Worm (Caenorhabditis elegans): ENCODE data around the gene C01B10.9.

C01B10.9 gene

DNA sequence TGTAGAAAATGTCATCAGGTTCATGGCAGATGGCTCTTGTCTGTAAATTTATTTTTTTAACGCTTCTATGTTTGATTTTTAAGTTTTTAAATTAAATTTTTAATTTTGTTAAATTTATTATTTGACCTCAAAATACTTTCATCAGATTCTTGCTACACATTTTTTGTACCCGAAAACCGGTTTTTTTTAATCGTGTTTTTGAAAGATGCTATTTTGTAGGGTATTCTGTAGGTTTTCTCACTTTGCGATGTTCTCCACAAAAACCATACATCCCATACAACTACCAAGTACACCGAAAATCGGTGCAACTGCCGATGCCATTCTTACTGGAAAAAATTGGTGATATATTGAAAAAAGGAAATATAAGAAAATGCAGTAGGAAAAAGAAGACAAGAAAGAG, 26.2 kb upstream of the C01B10.9 start, which contains the start of gene nstp-2:
Gene nstp-2 (minus strand): TSS at position 326 of the 400 bp plus-strand sequence.
- TF ChIP-seq M03D4.4 (tag; optimal IDR thresholded peaks at IDR 0.05) (no peak), mep-1 (tag; optimal IDR thresholded peaks at IDR 0.05) (no peak), tbx-8 (GFP tag; optimal IDR thresholded peaks at IDR 0.05) (no peak), flh-1 (GFP tag; optimal IDR thresholded peaks at IDR 0.05) (no peak), drap-1 (GFP tag; optimal IDR thresholded peaks at IDR 0.05) (no peak), nhr-237 (tag; optimal IDR thresholded peaks at IDR 0.05) (no peak), lin-13 (tag; optimal IDR thresholded peaks at IDR 0.05) (no peak)

- TF ChIP-seq flh-1 (GFP tag; optimal IDR thresholded peaks at IDR 0.05) = no peak
- no peak for TF ChIP-seq mls-2 (tag; optimal IDR thresholded peaks at IDR 0.05)
- TF ChIP-seq ztf-11 (tag; optimal IDR thresholded peaks at IDR 0.05) = no peak
- TF ChIP-seq sptf-1 (tag; optimal IDR thresholded peaks at IDR 0.05) = no peak
- TF ChIP-seq hlh-1 (tag; optimal IDR thresholded peaks at IDR 0.05) = no peak
- no peak for TF ChIP-seq bed-3 (GFP tag; optimal IDR thresholded peaks at IDR 0.05)
- TF ChIP-seq cnd-1 (tag; optimal IDR thresholded peaks at IDR 0.05) = no peak
- TF ChIP-seq elt-1 (tag; optimal IDR thresholded peaks at IDR 0.05; ENCODE audit: borderline replicate concordance, insufficient read depth) = no peak
- no peak for TF ChIP-seq M03D4.4 (tag; optimal IDR thresholded peaks at IDR 0.05)
Observed at ce11 chrIV:6606587-6606986, 25.4 kb upstream of the C01B10.9 start.

ce11 chrIV:6607059-6607458, 25.0 kb upstream of the C01B10.9 start:
- no peak for TF ChIP-seq hlh-1 (tag; optimal IDR thresholded peaks at IDR 0.05)

- no peak for TF ChIP-seq zip-8 (tag; optimal IDR thresholded peaks at IDR 0.05)
- no peak for TF ChIP-seq hlh-1 (tag; optimal IDR thresholded peaks at IDR 0.05)
- no peak for TF ChIP-seq nhr-28 (tag; optimal IDR thresholded peaks at IDR 0.05)
- TF ChIP-seq nhr-237 (tag; optimal IDR thresholded peaks at IDR 0.05) = no peak
- no peak for TF ChIP-seq tbx-8 (GFP tag; optimal IDR thresholded peaks at IDR 0.05)
- no peak for TF ChIP-seq sem-2 (GFP tag; optimal IDR thresholded peaks at IDR 0.05)
- TF ChIP-seq elt-3 (tag; optimal IDR thresholded peaks at IDR 0.05) = no peak
- no peak for TF ChIP-seq unc-39 (tag; optimal IDR thresholded peaks at IDR 0.05)
- no peak for TF ChIP-seq ceh-43 (GFP tag; optimal IDR thresholded peaks at IDR 0.05)
- no peak for TF ChIP-seq ham-2 (GFP tag; optimal IDR thresholded peaks at IDR 0.05)
- no peak for TF ChIP-seq ces-1 (GFP tag; optimal IDR thresholded peaks at IDR 0.05)
- no peak for TF ChIP-seq nhr-2 (tag; optimal IDR thresholded peaks at IDR 0.05)
- no peak for TF ChIP-seq mep-1 (tag; optimal IDR thresholded peaks at IDR 0.05)
- TF ChIP-seq lin-13 (tag; optimal IDR thresholded peaks at IDR 0.05) = no peak
- TF ChIP-seq unc-120 (tag; optimal IDR thresholded peaks at IDR 0.05; ENCODE audit: poor library complexity, severe bottlenecking) = no peak
- TF ChIP-seq mls-2 (tag; optimal IDR thresholded peaks at IDR 0.05) = no peak
- no peak for TF ChIP-seq M03D4.4 (tag; optimal IDR thresholded peaks at IDR 0.05)
- no peak for TF ChIP-seq cnd-1 (tag; optimal IDR thresholded peaks at IDR 0.05)
- TF ChIP-seq ceh-83 (GFP tag; optimal IDR thresholded peaks at IDR 0.05) = no peak
- TF ChIP-seq drap-1 (GFP tag; optimal IDR thresholded peaks at IDR 0.05) = no peak
Observed at ce11 chrIV:6613296-6613695, 18.7 kb upstream of the C01B10.9 start, which contains the start of gene drh-1. drh-1 (minus strand) TSS chrIV:6613353.

DNA sequence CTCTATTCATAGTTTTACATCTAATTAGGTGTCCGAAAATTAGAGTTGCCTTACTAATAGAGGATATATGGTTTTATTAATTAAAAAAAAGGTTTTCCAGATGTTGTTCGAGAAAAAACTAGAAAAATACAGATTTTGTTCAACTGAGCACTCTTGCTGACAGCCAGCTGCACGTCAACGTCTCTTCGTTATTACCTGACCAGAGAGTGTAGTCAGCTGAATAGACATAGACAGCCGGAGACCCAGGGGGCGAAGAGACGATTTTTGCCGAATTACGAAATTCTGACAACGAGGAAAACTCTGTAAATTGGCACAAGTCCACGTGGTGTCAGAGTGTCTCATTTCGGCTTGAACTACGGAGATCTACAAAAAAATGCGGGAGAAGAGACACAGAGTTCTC, 13.4 kb upstream of the C01B10.9 start:
- TF ChIP-seq elt-1 (tag; optimal IDR thresholded peaks at IDR 0.05; ENCODE audit: borderline replicate concordance, insufficient read depth) (no peak), mls-2 (tag; optimal IDR thresholded peaks at IDR 0.05) (no peak), nhr-237 (tag; optimal IDR thresholded peaks at IDR 0.05) (no peak), sptf-1 (tag; optimal IDR thresholded peaks at IDR 0.05) (no peak), bed-3 (GFP tag; optimal IDR thresholded peaks at IDR 0.05) (no peak), mab-5 (tag; optimal IDR thresholded peaks at IDR 0.05) (no peak), ztf-11 (tag; optimal IDR thresholded peaks at IDR 0.05) (no peak), unc-39 (tag; optimal IDR thresholded peaks at IDR 0.05) (no peak), nhr-12 (tag; optimal IDR thresholded peaks at IDR 0.05) (no peak), hlh-1 (tag; optimal IDR thresholded peaks at IDR 0.05) (no peak), nhr-2 (tag; optimal IDR thresholded peaks at IDR 0.05) (no peak), ham-2 (GFP tag; optimal IDR thresholded peaks at IDR 0.05) (no peak)

DNA sequence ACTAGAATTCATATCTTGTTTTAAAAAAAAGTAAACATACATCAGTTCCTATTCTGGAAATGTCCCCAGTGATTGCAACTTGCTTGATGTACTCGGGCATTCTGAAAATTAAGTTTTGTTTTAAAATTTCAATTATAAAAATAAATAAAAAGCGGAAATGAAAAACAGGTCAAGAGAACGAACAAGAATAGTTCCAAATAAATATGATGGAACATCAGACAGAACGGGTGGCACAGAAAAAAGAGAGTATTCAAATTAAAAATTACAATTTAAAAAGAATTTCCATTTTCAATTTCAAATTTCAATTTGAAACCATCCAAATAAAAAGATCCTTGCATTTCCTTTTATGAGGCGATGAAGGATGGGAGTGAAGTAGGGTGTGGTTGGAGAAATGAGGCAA, 10.8 kb upstream of the C01B10.9 start, which contains the start of gene C01B10.3:
Gene C01B10.3 (minus strand): TSS at position 101 of the 400 bp plus-strand sequence.
- TF ChIP-seq unc-39 (tag; optimal IDR thresholded peaks at IDR 0.05) (no peak), ces-1 (GFP tag; optimal IDR thresholded peaks at IDR 0.05) (no peak), lin-32 (GFP tag; optimal IDR thresholded peaks at IDR 0.05) (no peak), hlh-1 (tag; optimal IDR thresholded peaks at IDR 0.05) (no peak), cnd-1 (tag; optimal IDR thresholded peaks at IDR 0.05) (no peak), nhr-28 (tag; optimal IDR thresholded peaks at IDR 0.05) (no peak), elt-3 (tag; optimal IDR thresholded peaks at IDR 0.05) (no peak), lin-13 (tag; optimal IDR thresholded peaks at IDR 0.05) (no peak), tbx-8 (GFP tag; optimal IDR thresholded peaks at IDR 0.05) (no peak), flh-1 (GFP tag; optimal IDR thresholded peaks at IDR 0.05) (no peak), nhr-2 (tag; optimal IDR thresholded peaks at IDR 0.05) (no peak), ham-2 (GFP tag; optimal IDR thresholded peaks at IDR 0.05) (no peak), sptf-1 (tag; optimal IDR thresholded peaks at IDR 0.05) (no peak), ceh-39 (tag; optimal IDR thresholded peaks at IDR 0.05) (no peak), bed-3 (GFP tag; optimal IDR thresholded peaks at IDR 0.05) (no peak), ceh-43 (GFP tag; optimal IDR thresholded peaks at IDR 0.05) (no peak), unc-120 (tag; optimal IDR thresholded peaks at IDR 0.05; ENCODE audit: poor library complexity, severe bottlenecking) (no peak)

Data from whole organism, mixed stage, embryonic.